Worm (Caenorhabditis elegans) whole organism, L2 larva: ENCODE data around the gene R07C12.3.
A peak's percentile ranks its signal among the peaks of the same experiment; 100 is the strongest.

Experiments used
- C34F6.9 ChIP-seq: fragments of 150-350 bp; optimal IDR thresholded peaks from 2 replicates; lab custom pipeline; 2014; ENCODE audit warnings: missing biosample characterization, missing genetic modification characterization
- F13H6.1 ChIP-seq: sonication (generic microtip); optimal IDR thresholded peaks from 2 replicates; lab custom pipeline; 2016; ENCODE audit warnings: missing genetic modification characterization, missing compliant biosample characterization
- R02D3.7 ChIP-seq: fragments of 150-350 bp; optimal IDR thresholded peaks from 2 replicates; lab custom pipeline; 2014; ENCODE audit warnings: missing biosample characterization, missing genetic modification characterization
- Y55F3AM.14 ChIP-seq: fragments of 200-800 bp; sonication (Bioruptor generic); optimal IDR thresholded peaks from 2 replicates; lab custom pipeline; 2018; ENCODE audit warnings: mild to moderate bottlenecking, missing genetic modification characterization, missing compliant biosample characterization
- ZK546.5 ChIP-seq: sonication (generic microtip); optimal IDR thresholded peaks from 2 replicates; lab custom pipeline; 2017; ENCODE audit warnings: missing biosample characterization, missing genetic modification characterization
- alr-1 ChIP-seq: fragments of 150-350 bp; optimal IDR thresholded peaks from 2 replicates; lab custom pipeline; 2014; ENCODE audit warnings: missing biosample characterization, missing genetic modification characterization
- aly-2 ChIP-seq: fragments of 150-350 bp; optimal IDR thresholded peaks from 2 replicates; lab custom pipeline; 2014; ENCODE audit warnings: missing biosample characterization, missing genetic modification characterization
- ama-1 ChIP-seq: fragments of 150-350 bp; optimal IDR thresholded peaks from 2 replicates; lab custom pipeline; 2018; ENCODE audit warnings: inconsistent platforms
- blmp-1 ChIP-seq: sonication (generic microtip); optimal IDR thresholded peaks from 2 replicates; lab custom pipeline; 2017; ENCODE audit warnings: missing genetic modification characterization, mild to moderate bottlenecking, missing compliant biosample characterization, antibody characterized with exemption, moderate library complexity; ENCODE audit not compliant: insufficient read depth
- ceh-16 ChIP-seq: fragments of 150-350 bp; optimal IDR thresholded peaks from 2 replicates; lab custom pipeline; 2014; ENCODE audit warnings: missing biosample characterization, missing genetic modification characterization
- ceh-82 ChIP-seq: fragments of 150-350 bp; optimal IDR thresholded peaks from 2 replicates; lab custom pipeline; 2014; ENCODE audit warnings: missing biosample characterization, missing genetic modification characterization
- crh-2 ChIP-seq: sonication (generic microtip); optimal IDR thresholded peaks from 2 replicates; lab custom pipeline; 2017; ENCODE audit warnings: missing biosample characterization, missing genetic modification characterization
- egl-27 ChIP-seq: sonication (generic microtip); optimal IDR thresholded peaks from 3 replicates; lab custom pipeline; 2017; ENCODE audit warnings: missing biosample characterization, missing genetic modification reagents, missing genetic modification characterization
- elt-1 ChIP-seq: fragments of 150-350 bp; optimal IDR thresholded peaks from 2 replicates; lab custom pipeline; 2014; ENCODE audit warnings: missing biosample characterization, missing genetic modification characterization
- elt-3 ChIP-seq: sonication (generic microtip); optimal IDR thresholded peaks from 2 replicates; lab custom pipeline; 2017; ENCODE audit warnings: missing biosample characterization, missing genetic modification characterization
- fos-1 ChIP-seq: fragments of 150-350 bp; optimal IDR thresholded peaks from 2 replicates; lab custom pipeline; 2014; ENCODE audit warnings: missing biosample characterization, missing genetic modification characterization
- gmeb-1 ChIP-seq: fragments of 150-350 bp; optimal IDR thresholded peaks from 2 replicates; lab custom pipeline; 2014; ENCODE audit warnings: missing biosample characterization, missing genetic modification characterization
- lin-13 ChIP-seq: fragments of 150-350 bp; optimal IDR thresholded peaks from 2 replicates; lab custom pipeline; 2014; ENCODE audit warnings: missing biosample characterization, missing genetic modification reagents, missing genetic modification characterization
- lin-39 ChIP-seq: fragments of 150-350 bp; optimal IDR thresholded peaks from 2 replicates; lab custom pipeline; 2014; ENCODE audit warnings: missing biosample characterization, missing genetic modification reagents, missing genetic modification characterization
- lsy-2 ChIP-seq, 2 experiments: fragments of 150-350 bp in 1 of 2; sonication (generic microtip) in 1 of 2; optimal IDR thresholded peaks; 2 replicates each; lab custom pipeline; 2014 to 2017; ENCODE audit warnings: missing biosample characterization in 2 of 2, missing genetic modification characterization in 2 of 2
- mab-5 ChIP-seq: fragments of 150-350 bp; optimal IDR thresholded peaks from 2 replicates; lab custom pipeline; 2014; ENCODE audit warnings: missing biosample characterization, missing genetic modification characterization
- mbf-1 ChIP-seq: sonication (generic microtip); optimal IDR thresholded peaks from 2 replicates; lab custom pipeline; 2017; ENCODE audit warnings: missing biosample characterization, missing genetic modification characterization
- mdl-1 ChIP-seq, 2 experiments: fragments of 150-350 bp in 1 of 2; sonication (generic microtip) in 1 of 2; optimal IDR thresholded peaks; 2 replicates each; lab custom pipeline; 2017; ENCODE audit warnings: missing biosample characterization in 2 of 2, missing genetic modification characterization in 2 of 2
- nhr-10 ChIP-seq: sonication (generic microtip); optimal IDR thresholded peaks from 2 replicates; lab custom pipeline; 2017; ENCODE audit warnings: missing biosample characterization, missing genetic modification characterization
- nhr-11 ChIP-seq: fragments of 150-350 bp; optimal IDR thresholded peaks from 2 replicates; lab custom pipeline; 2014; ENCODE audit warnings: missing biosample characterization, missing genetic modification characterization
- nhr-21 ChIP-seq: fragments of 150-350 bp; optimal IDR thresholded peaks from 2 replicates; lab custom pipeline; 2014; ENCODE audit warnings: missing biosample characterization, missing genetic modification characterization
- nhr-23 ChIP-seq: fragments of 150-350 bp; optimal IDR thresholded peaks from 2 replicates; lab custom pipeline; 2014; ENCODE audit warnings: missing biosample characterization, missing genetic modification reagents, missing genetic modification characterization
- nhr-237 ChIP-seq: fragments of 150-350 bp; optimal IDR thresholded peaks from 2 replicates; lab custom pipeline; 2014; ENCODE audit warnings: missing biosample characterization, missing genetic modification characterization
- nhr-25 ChIP-seq: fragments of 150-350 bp; sonication (generic microtip); optimal IDR thresholded peaks from 3 replicates; lab custom pipeline; 2014; ENCODE audit warnings: missing biosample characterization, missing genetic modification characterization
- nhr-6 ChIP-seq: fragments of 150-350 bp; optimal IDR thresholded peaks from 2 replicates; lab custom pipeline; 2014; ENCODE audit warnings: missing biosample characterization, missing genetic modification characterization
- nhr-77 ChIP-seq: fragments of 150-350 bp; optimal IDR thresholded peaks from 2 replicates; lab custom pipeline; 2014; ENCODE audit warnings: missing biosample characterization, missing genetic modification characterization
- peb-1 ChIP-seq: fragments of 150-350 bp; optimal IDR thresholded peaks from 2 replicates; lab custom pipeline; 2014; ENCODE audit warnings: missing biosample characterization, missing genetic modification characterization
- sem-4 ChIP-seq: fragments of 150-350 bp; optimal IDR thresholded peaks from 2 replicates; lab custom pipeline; 2014; ENCODE audit warnings: missing biosample characterization, missing genetic modification reagents, missing genetic modification characterization
- sma-3 ChIP-seq: sonication (generic microtip); optimal IDR thresholded peaks from 2 replicates; lab custom pipeline; 2016; ENCODE audit warnings: missing genetic modification reagents, missing genetic modification characterization, missing compliant biosample characterization
- sma-9 ChIP-seq, 2 experiments: fragments of 150-350 bp in 1 of 2; sonication (generic microtip) in 1 of 2; optimal IDR thresholded peaks; 2 replicates each; lab custom pipeline; 2014 to 2016; ENCODE audit warnings: missing genetic modification characterization in 2 of 2, mild to moderate bottlenecking in 1 of 2, missing biosample characterization in 1 of 2, missing compliant biosample characterization in 1 of 2, missing genetic modification reagents in 1 of 2, moderate library complexity in 1 of 2
- snpc-4 ChIP-seq: fragments of 150-350 bp; optimal IDR thresholded peaks from 2 replicates; lab custom pipeline; 2014; ENCODE audit warnings: missing biosample characterization, missing genetic modification characterization
- unc-39 ChIP-seq: fragments of 150-350 bp; optimal IDR thresholded peaks from 2 replicates; lab custom pipeline; 2014; ENCODE audit warnings: missing biosample characterization, missing genetic modification characterization
- unc-55 ChIP-seq: fragments of 150-350 bp; sonication (generic microtip); optimal IDR thresholded peaks from 3 replicates; lab custom pipeline; 2014; ENCODE audit warnings: missing biosample characterization, missing genetic modification reagents, missing genetic modification characterization
- unc-62 ChIP-seq: fragments of 150-350 bp; optimal IDR thresholded peaks from 2 replicates; lab custom pipeline; 2014; ENCODE audit warnings: missing biosample characterization, missing genetic modification reagents, missing genetic modification characterization
- zag-1 ChIP-seq: fragments of 150-350 bp; optimal IDR thresholded peaks from 2 replicates; lab custom pipeline; 2014; ENCODE audit warnings: missing biosample characterization, missing genetic modification characterization
- ztf-1 ChIP-seq: fragments of 200-800 bp; sonication (Bioruptor generic); conservative IDR thresholded peaks from 2 replicates; pipeline ENCODE4 v1.3.6; 2022; ENCODE audit warnings: missing genetic modification characterization, missing compliant biosample characterization
- ztf-11 ChIP-seq: sonication (generic microtip); optimal IDR thresholded peaks from 2 replicates; lab custom pipeline; 2017; ENCODE audit warnings: missing biosample characterization, missing genetic modification characterization
- ztf-4 ChIP-seq: fragments of 150-350 bp; optimal IDR thresholded peaks from 2 replicates; lab custom pipeline; 2014; ENCODE audit warnings: missing biosample characterization, missing genetic modification characterization

R07C12.3 gene

DNA sequence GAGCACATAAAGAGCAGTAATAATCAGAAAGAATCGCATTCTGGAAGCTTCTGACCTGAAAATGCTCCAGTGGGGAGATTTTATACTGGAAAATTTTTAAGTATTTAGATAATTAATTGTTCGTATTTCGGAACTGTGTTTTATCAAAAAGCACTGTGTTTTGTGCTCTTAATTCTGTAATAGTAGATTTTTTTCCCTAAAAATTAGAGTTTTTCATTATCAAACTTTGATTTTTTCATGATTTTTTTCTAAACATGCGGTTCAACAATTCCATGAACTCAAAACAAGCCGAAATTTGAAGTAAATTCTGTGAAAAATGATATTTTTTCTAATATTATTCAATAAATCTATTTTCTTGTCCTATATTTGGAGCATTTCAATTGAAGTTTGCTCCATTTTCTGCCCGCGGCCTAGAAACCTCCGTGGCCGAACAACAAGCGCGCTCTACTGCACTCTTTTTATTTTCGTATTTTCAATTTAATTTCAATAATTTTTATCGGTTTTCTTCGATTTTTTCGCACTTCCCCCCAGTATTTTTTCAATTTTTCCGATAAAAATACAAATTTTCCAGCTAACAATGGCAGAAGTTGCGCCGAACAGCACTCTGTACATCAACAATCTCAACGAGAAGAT, 26.8 kb downstream of the R07C12.3 start, which contains the start of the genes K08D10.13 and rnp-2:
Gene K08D10.13, minus strand, starts transcription at position 51 of the 633 bp plus-strand sequence.
Gene rnp-2, plus strand, starts transcription at position 546 of the 633 bp plus-strand sequence.
- TF ChIP-seq ceh-16 (tag; lab: Kevin White, UChicago) (no peak), nhr-237 (tag; lab: Kevin White, UChicago) (no peak), aly-2 (no peak), crh-2 (tag; lab: Kevin White, UChicago) (no peak), snpc-4 (no peak), nhr-25 (tag; lab: Kevin White, UChicago) (no peak), ZK546.5 (tag; lab: Kevin White, UChicago) (no peak), gmeb-1 (tag; lab: Kevin White, UChicago) (peak; percentile 60), elt-1 (no peak), unc-62 (GFP tag; lab: Kevin White, UChicago) (no peak), alr-1 (no peak), nhr-77 (no peak), mbf-1 (no peak), lin-13 (no peak), lsy-2 (tag; optimal IDR thresholded peaks at IDR 0.05; lab: Kevin White, UChicago) (peak; percentile 22 to 79), sma-9 (GFP tag; optimal IDR thresholded peaks at IDR 0.05; lab: Kevin White, UChicago) (no peak), sma-9 (tag; optimal IDR thresholded peaks at IDR 0.05; lab: Kevin White, UChicago) (no peak), elt-3 (no peak), ztf-11 (tag; lab: Kevin White, UChicago) (no peak), mdl-1 (tag; optimal IDR thresholded peaks at IDR 0.05; lab: Kevin White, UChicago) (no peak), ztf-1 (GFP tag; lab: Robert Waterston, UW) (no peak), ceh-82 (no peak), nhr-6 (tag; lab: Kevin White, UChicago) (no peak), fos-1 (tag; lab: Kevin White, UChicago) (no peak), nhr-23 (no peak), ama-1 (no peak), zag-1 (tag; lab: Kevin White, UChicago) (no peak), C34F6.9 (tag; lab: Kevin White, UChicago) (peak; percentile 60), peb-1 (no peak), F13H6.1 (tag; lab: Kevin White, UChicago) (peak; percentile 40), egl-27 (no peak), ztf-4 (tag; lab: Kevin White, UChicago) (no peak), sma-3 (GFP tag; lab: Kevin White, UChicago) (peak; percentile 46), sem-4 (tag; lab: Kevin White, UChicago) (no peak), unc-55 (GFP tag; lab: Kevin White, UChicago) (peak; percentile 52), unc-39 (tag; lab: Kevin White, UChicago) (no peak), nhr-10 (tag; lab: Kevin White, UChicago) (no peak), blmp-1 (tag; lab: Kevin White, UChicago) (no peak), R02D3.7 (tag; lab: Kevin White, UChicago) (no peak), mab-5 (tag; lab: Kevin White, UChicago) (no peak), nhr-11 (tag; lab: Kevin White, UChicago) (no peak), lin-39 (tag; lab: Kevin White, UChicago) (no peak), Y55F3AM.14 (no peak), nhr-21 (tag; lab: Kevin White, UChicago) (no peak)

DNA sequence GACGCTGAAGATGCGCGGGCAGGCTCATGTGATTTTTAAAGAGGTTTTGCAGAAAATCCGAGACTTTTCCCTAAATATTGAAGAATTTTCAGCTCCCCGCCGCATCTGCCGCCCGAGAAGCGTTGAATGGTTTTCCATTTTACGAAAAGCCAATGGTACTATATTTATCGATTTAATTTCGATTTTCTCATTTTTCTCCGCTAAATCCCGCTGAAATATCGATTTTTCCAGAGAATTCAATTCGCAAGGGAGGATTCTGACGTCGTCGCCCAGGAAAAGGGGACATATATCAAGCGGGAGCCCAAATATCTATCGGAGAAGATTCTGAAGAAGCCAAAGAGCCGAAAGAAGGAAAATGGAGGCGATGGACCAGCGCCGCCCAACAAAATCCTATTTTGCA, 27.4 kb downstream of the R07C12.3 start:
- TF ChIP-seq gmeb-1 (tag; lab: Kevin White, UChicago), result no peak
